Worm (Caenorhabditis elegans) whole organism, L1 larva: Measurements from ENCODE around the gene ZK112.4.

Source experiments
- C34B4.2 ChIP-seq: sonication (generic microtip); optimal IDR thresholded peaks from 2 replicates; lab custom pipeline; 2017; ENCODE audit warnings: mild to moderate bottlenecking, missing genetic modification characterization, missing compliant biosample characterization
- F16B12.6 ChIP-seq: fragments of 150-350 bp; optimal IDR thresholded peaks from 2 replicates; lab custom pipeline; 2014; ENCODE audit warnings: missing biosample characterization, missing genetic modification characterization
- aly-2 ChIP-seq: fragments of 150-350 bp; optimal IDR thresholded peaks from 2 replicates; lab custom pipeline; 2014; ENCODE audit warnings: missing biosample characterization, missing genetic modification characterization
- ama-1 ChIP-seq: fragments of 150-350 bp; optimal IDR thresholded peaks from 2 replicates; lab custom pipeline; 2014
- ceh-63 ChIP-seq: fragments of 200-800 bp; sonication (Bioruptor generic); optimal IDR thresholded peaks from 2 replicates; lab custom pipeline; 2018; ENCODE audit warnings: mild to moderate bottlenecking, missing genetic modification characterization, missing compliant biosample characterization
- ceh-8 ChIP-seq: fragments of 200-800 bp; sonication (Bioruptor generic); optimal IDR thresholded peaks from 2 replicates; lab custom pipeline; 2018; ENCODE audit warnings: mild to moderate bottlenecking, missing genetic modification characterization, moderate library complexity, missing compliant biosample characterization
- ceh-82 ChIP-seq, 3 experiments: fragments of 150-350 bp in 1 of 3; sonication (generic microtip) in 2 of 3; optimal IDR thresholded peaks; 2 replicates each; lab custom pipeline; 2014 to 2017; ENCODE audit warnings: missing biosample characterization in 3 of 3, missing genetic modification characterization in 3 of 3
- dpl-1 ChIP-seq, 3 experiments: fragments of 150-350 bp in 2 of 3; sonication (generic microtip) in 1 of 3; optimal IDR thresholded peaks; 2 replicates each; lab custom pipeline; 2014 to 2017; ENCODE audit warnings: missing biosample characterization in 3 of 3, missing genetic modification characterization in 3 of 3, missing genetic modification reagents in 3 of 3
- dsc-1 ChIP-seq: sonication (generic microtip); optimal IDR thresholded peaks from 2 replicates; lab custom pipeline; 2016; ENCODE audit warnings: mild to moderate bottlenecking, missing genetic modification characterization, missing compliant biosample characterization
- egl-27 ChIP-seq, 2 experiments: fragments of 150-350 bp in 1 of 2; sonication (generic microtip); optimal IDR thresholded peaks; 3 replicates each; lab custom pipeline; 2017 to 2018; ENCODE audit warnings: missing biosample characterization in 2 of 2, missing genetic modification characterization in 2 of 2, missing genetic modification reagents in 2 of 2
- elt-2 ChIP-seq: sonication (generic microtip); optimal IDR thresholded peaks from 2 replicates; lab custom pipeline; 2016; ENCODE audit warnings: missing genetic modification characterization, mild to moderate bottlenecking, inconsistent platforms, missing compliant biosample characterization, missing genetic modification reagents
- ets-5 ChIP-seq: fragments of 200-800 bp; sonication (Bioruptor generic); IDR thresholded peaks from 2 replicates; pipeline ENCODE4 v1.3.6; 2022; ENCODE audit warnings: missing genetic modification characterization, missing compliant biosample characterization
- fkh-8 ChIP-seq: sonication (generic microtip); optimal IDR thresholded peaks from 2 replicates; lab custom pipeline; 2016; ENCODE audit warnings: mild to moderate bottlenecking, missing genetic modification characterization, missing compliant biosample characterization
- fos-1 ChIP-seq: fragments of 150-350 bp; optimal IDR thresholded peaks from 2 replicates; lab custom pipeline; 2014; ENCODE audit warnings: missing biosample characterization, missing genetic modification characterization
- hlh-4 ChIP-seq: sonication (generic microtip); optimal IDR thresholded peaks from 2 replicates; lab custom pipeline; 2016; ENCODE audit warnings: mild to moderate bottlenecking, missing genetic modification characterization, missing compliant biosample characterization
- irx-1 ChIP-seq: sonication (generic microtip); optimal IDR thresholded peaks from 2 replicates; lab custom pipeline; 2016; ENCODE audit warnings: missing genetic modification characterization, missing compliant biosample characterization
- isw-1 ChIP-seq: fragments of 200-800 bp; sonication (Bioruptor generic); IDR thresholded peaks from 2 replicates; pipeline ENCODE4 v1.3.6; 2022; ENCODE audit warnings: missing genetic modification characterization, missing compliant biosample characterization
- jun-1 ChIP-seq: fragments of 150-350 bp; optimal IDR thresholded peaks from 2 replicates; lab custom pipeline; 2014; ENCODE audit warnings: missing biosample characterization, missing genetic modification reagents, missing genetic modification characterization
- lin-13 ChIP-seq: fragments of 150-350 bp; optimal IDR thresholded peaks from 2 replicates; lab custom pipeline; 2014; ENCODE audit warnings: missing biosample characterization, missing genetic modification reagents, missing genetic modification characterization
- lin-14 ChIP-seq: fragments of 200-800 bp; sonication (Bioruptor generic); optimal IDR thresholded peaks from 2 replicates; lab custom pipeline; 2018; ENCODE audit warnings: mild to moderate bottlenecking, missing genetic modification characterization, moderate library complexity, missing compliant biosample characterization
- lin-35 ChIP-seq, 2 experiments: fragments of 150-350 bp; optimal IDR thresholded peaks; 2 replicates each; lab custom pipeline; 2014; ENCODE audit warnings: missing biosample characterization in 2 of 2, missing genetic modification characterization in 2 of 2, missing genetic modification reagents in 2 of 2
- mdl-1 ChIP-seq, 2 experiments: fragments of 150-350 bp; optimal IDR thresholded peaks; 2 replicates each; lab custom pipeline; 2014 to 2017; ENCODE audit warnings: missing biosample characterization in 2 of 2, missing genetic modification characterization in 2 of 2, inconsistent platforms in 1 of 2
- mef-2 ChIP-seq: fragments of 150-350 bp; optimal IDR thresholded peaks from 2 replicates; lab custom pipeline; 2014; ENCODE audit warnings: missing biosample characterization, missing genetic modification characterization
- nhr-11 ChIP-seq: fragments of 150-350 bp; optimal IDR thresholded peaks from 2 replicates; lab custom pipeline; 2014; ENCODE audit warnings: missing biosample characterization, missing genetic modification characterization
- nhr-20 ChIP-seq: sonication (generic microtip); optimal IDR thresholded peaks from 2 replicates; lab custom pipeline; 2016; ENCODE audit warnings: mild to moderate bottlenecking, missing genetic modification characterization, missing compliant biosample characterization
- nhr-28 ChIP-seq: fragments of 150-350 bp; optimal IDR thresholded peaks from 2 replicates; lab custom pipeline; 2014; ENCODE audit warnings: missing biosample characterization, missing genetic modification characterization
- nhr-71 ChIP-seq: sonication (generic microtip); optimal IDR thresholded peaks from 2 replicates; lab custom pipeline; 2016; ENCODE audit warnings: mild to moderate bottlenecking, missing genetic modification characterization, moderate library complexity, missing compliant biosample characterization
- nhr-85 ChIP-seq: sonication (generic microtip); peaks from one replicate; lab custom pipeline; 2016; ENCODE audit warnings: missing genetic modification characterization, inconsistent platforms, missing compliant biosample characterization
- rnt-1 ChIP-seq: sonication (generic microtip); optimal IDR thresholded peaks from 2 replicates; lab custom pipeline; 2016; ENCODE audit warnings: mild to moderate bottlenecking, missing genetic modification characterization, moderate library complexity, missing compliant biosample characterization
- sup-37 ChIP-seq: fragments of 200-800 bp; sonication (Bioruptor generic); optimal IDR thresholded peaks from 2 replicates; lab custom pipeline; 2018; ENCODE audit warnings: mild to moderate bottlenecking, missing genetic modification characterization, missing compliant biosample characterization
- swsn-7 ChIP-seq: sonication (generic microtip); optimal IDR thresholded peaks from 2 replicates; lab custom pipeline; 2016; ENCODE audit warnings: missing genetic modification characterization, missing compliant biosample characterization
- tbx-2 ChIP-seq: sonication (generic microtip); optimal IDR thresholded peaks from 2 replicates; lab custom pipeline; 2016; ENCODE audit warnings: missing genetic modification characterization, missing compliant biosample characterization
- unc-62 ChIP-seq: fragments of 150-350 bp; optimal IDR thresholded peaks from 2 replicates; lab custom pipeline; 2014; ENCODE audit warnings: missing biosample characterization, missing genetic modification reagents, missing genetic modification characterization
- unc-86 ChIP-seq: sonication (generic microtip); optimal IDR thresholded peaks from 2 replicates; lab custom pipeline; 2016; ENCODE audit warnings: missing genetic modification characterization, missing compliant biosample characterization
- unc-98 ChIP-seq: fragments of 200-800 bp; sonication (Bioruptor generic); IDR thresholded peaks from 2 replicates; pipeline ENCODE4 v1.3.6; 2022; ENCODE audit warnings: missing genetic modification characterization, missing compliant biosample characterization
- vab-15 ChIP-seq: sonication (generic microtip); optimal IDR thresholded peaks from 2 replicates; lab custom pipeline; 2017; ENCODE audit warnings: missing genotype, mild to moderate bottlenecking, missing genetic modification characterization, missing compliant biosample characterization
- xbp-1 ChIP-seq: sonication (generic microtip); optimal IDR thresholded peaks from 2 replicates; lab custom pipeline; 2016; ENCODE audit warnings: missing genetic modification characterization, missing compliant biosample characterization
- ztf-11 ChIP-seq, 2 experiments: sonication (generic microtip); optimal IDR thresholded peaks; 2 replicates each; lab custom pipeline; 2016 to 2017; ENCODE audit warnings: missing genetic modification characterization in 2 of 2, missing biosample characterization in 1 of 2, missing compliant biosample characterization in 1 of 2
- ztf-4 ChIP-seq: fragments of 150-350 bp; optimal IDR thresholded peaks from 2 replicates; lab custom pipeline; 2014; ENCODE audit warnings: missing biosample characterization, missing genetic modification characterization

Gene ZK112.4

DNA sequence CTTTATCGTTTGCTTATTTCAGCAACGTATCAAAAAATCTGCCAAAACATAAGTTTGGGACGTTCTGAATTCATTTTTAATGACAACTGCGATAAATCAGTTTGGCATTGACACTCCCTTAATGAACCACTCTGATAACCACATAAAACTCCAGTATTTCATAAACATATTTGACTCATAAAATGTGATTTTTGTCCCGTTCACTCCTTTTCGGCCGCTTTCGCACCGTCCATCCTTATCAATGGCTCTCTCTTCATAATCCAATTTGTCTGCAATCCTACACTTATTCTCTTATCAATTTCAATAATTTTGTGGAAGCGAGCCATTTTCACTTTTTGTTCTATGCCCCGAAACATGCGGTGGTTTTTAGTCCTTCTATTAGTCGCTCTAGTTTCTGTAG, 28.8 kb upstream of the ZK112.4 start, which contains the start of gene pcp-1:
Gene pcp-1, plus strand, starts transcription at position 342 of the 400 bp plus-strand sequence.
- no peak for TF ChIP-seq dsc-1 (tag; lab: Kevin White, UChicago)
- TF ChIP-seq F16B12.6 (tag; lab: Kevin White, UChicago): no peak
- no peak for TF ChIP-seq sup-37 (GFP tag; lab: Kevin White, UChicago)
- no peak for TF ChIP-seq fos-1 (tag; lab: Kevin White, UChicago)
- TF ChIP-seq nhr-20: peak; percentile 9
- no peak for TF ChIP-seq xbp-1 (tag; lab: Kevin White, UChicago)
- peak; percentile 42 for TF ChIP-seq lin-14 (GFP tag; lab: Kevin White, UChicago)
- TF ChIP-seq nhr-85 (tag; lab: Kevin White, UChicago): no peak
- TF ChIP-seq elt-2 (tag; lab: Kevin White, UChicago): peak; percentile 97
- peak in 1 of 2 experiments; percentile 42 for TF ChIP-seq lin-35 (GFP tag; optimal IDR thresholded peaks at IDR 0.05; lab: Kevin White, UChicago)
- no peak for TF ChIP-seq fkh-8

DNA sequence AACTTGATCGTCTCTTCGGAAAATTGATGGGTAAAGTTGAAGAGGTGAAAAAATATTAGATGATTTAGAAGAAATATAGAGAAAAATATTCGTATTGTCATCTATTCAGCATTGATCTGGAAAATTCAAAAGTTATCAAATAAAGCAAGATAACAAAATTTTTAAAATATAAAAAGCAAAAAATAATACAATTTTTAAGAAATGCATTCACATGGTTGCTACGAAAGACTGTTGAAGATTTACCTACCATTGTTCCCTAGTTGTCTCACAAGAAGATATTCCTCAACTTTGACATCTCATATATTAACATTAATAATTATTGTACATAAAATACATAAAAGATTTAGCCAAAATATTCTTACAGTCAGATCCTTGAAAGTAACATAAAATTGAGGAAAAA, 24.5 kb upstream of the ZK112.4 start, which contains the start of gene cdh-3:
Gene cdh-3, minus strand, starts transcription at position 101 of the 400 bp plus-strand sequence.
- TF ChIP-seq irx-1 (tag; lab: Kevin White, UChicago): no peak
- no peak for TF ChIP-seq vab-15 (tag; lab: Kevin White, UChicago)
- TF ChIP-seq fos-1 (tag; lab: Kevin White, UChicago): no peak
- no peak for TF ChIP-seq lin-13 (GFP tag; lab: Kevin White, UChicago)
- TF ChIP-seq ceh-8: no peak
- no peak for TF ChIP-seq ztf-11 (tag; optimal IDR thresholded peaks at IDR 0.05; lab: Kevin White, UChicago)
- TF ChIP-seq xbp-1 (tag; lab: Kevin White, UChicago): no peak
- no peak for TF ChIP-seq lin-35 (GFP tag; optimal IDR thresholded peaks at IDR 0.05; lab: Kevin White, UChicago)
- TF ChIP-seq unc-62 (GFP tag; lab: Kevin White, UChicago): no peak
- no peak for TF ChIP-seq tbx-2
- TF ChIP-seq hlh-4 (tag; lab: Kevin White, UChicago): no peak
- TF ChIP-seq dpl-1 (GFP tag; optimal IDR thresholded peaks at IDR 0.05; lab: Kevin White, UChicago): no peak
- no peak for TF ChIP-seq egl-27 (tag; optimal IDR thresholded peaks at IDR 0.05; lab: Kevin White, UChicago)
- TF ChIP-seq mef-2: no peak
- TF ChIP-seq nhr-71 (tag; lab: Kevin White, UChicago): no peak
- no peak for TF ChIP-seq unc-98 (GFP tag; lab: Robert Waterston, UW)
- TF ChIP-seq ama-1 (lab: Kevin White, UChicago): no peak

DNA sequence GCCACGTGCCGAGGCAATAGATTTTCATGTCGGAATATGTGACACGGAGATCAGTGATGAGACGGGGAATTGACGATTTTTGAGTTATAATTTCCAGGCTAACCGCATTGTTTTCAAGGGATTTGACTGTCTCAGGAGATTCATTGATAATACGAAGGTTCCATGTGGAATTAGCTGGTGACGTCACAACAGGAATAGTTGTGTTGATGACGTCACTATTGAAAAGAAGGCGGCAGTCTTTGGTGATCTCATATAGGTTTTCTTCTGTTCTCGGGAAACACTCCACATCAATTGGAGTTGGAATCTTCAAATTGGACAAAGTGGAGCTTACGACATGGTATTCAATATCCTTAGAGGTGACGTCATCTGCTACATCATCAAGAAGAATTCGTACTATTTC, 13.4 kb upstream of the ZK112.4 start:
- TF ChIP-seq rnt-1 (tag; lab: Kevin White, UChicago) (no peak), unc-62 (GFP tag; lab: Kevin White, UChicago) (no peak), swsn-7 (tag; lab: Kevin White, UChicago) (no peak), dpl-1 (GFP tag; optimal IDR thresholded peaks at IDR 0.05; lab: Kevin White, UChicago) (no peak), nhr-20 (no peak), ztf-4 (no peak), jun-1 (tag; lab: Kevin White, UChicago) (no peak), ets-5 (GFP tag; lab: Robert Waterston, UW) (no peak), lin-35 (GFP tag; optimal IDR thresholded peaks at IDR 0.05; lab: Kevin White, UChicago) (no peak), ceh-82 (tag; optimal IDR thresholded peaks at IDR 0.05; lab: Kevin White, UChicago) (no peak), lin-13 (GFP tag; lab: Kevin White, UChicago) (no peak), mdl-1 (tag; optimal IDR thresholded peaks at IDR 0.05; lab: Kevin White, UChicago) (no peak), unc-86 (tag; lab: Kevin White, UChicago) (no peak), egl-27 (tag; optimal IDR thresholded peaks at IDR 0.05; lab: Kevin White, UChicago) (no peak), C34B4.2 (tag; lab: Kevin White, UChicago) (no peak)

DNA sequence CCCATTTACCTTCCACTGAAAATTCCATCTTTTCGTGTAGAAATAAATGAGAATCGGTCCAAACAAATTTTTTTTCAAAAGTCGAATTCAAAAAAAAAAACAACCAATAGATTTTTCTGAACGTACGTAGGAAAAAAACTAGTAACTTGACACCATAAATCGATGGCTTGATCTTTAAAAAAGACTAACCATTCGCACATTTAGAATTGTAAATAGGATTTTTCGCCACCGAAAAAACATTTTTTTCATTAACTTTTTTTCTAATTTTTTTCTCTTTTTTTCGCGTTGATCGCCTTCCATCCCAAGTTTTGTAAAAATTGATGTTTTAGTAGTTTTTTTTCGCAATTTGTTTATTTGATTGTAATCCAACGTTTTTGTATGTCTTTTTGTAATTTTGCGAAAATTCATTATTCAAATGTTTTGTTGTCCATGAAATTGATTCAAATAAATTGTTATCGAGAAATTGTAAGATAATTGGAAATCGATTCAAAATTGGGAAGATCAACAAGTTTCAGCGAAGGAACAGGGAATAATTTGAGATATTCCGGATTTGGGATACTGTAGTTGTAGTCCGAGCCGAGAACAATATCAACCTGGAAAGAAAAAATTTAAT, 7.9 kb upstream of the ZK112.4 start:
- no peak for TF ChIP-seq isw-1
- no peak for TF ChIP-seq nhr-20
- TF ChIP-seq aly-2 (tag; lab: Kevin White, UChicago): peak; percentile 40
- no peak for TF ChIP-seq nhr-28
- TF ChIP-seq ceh-63: no peak
- peak; percentile 40 for TF ChIP-seq ztf-4
- TF ChIP-seq nhr-11 (tag; lab: Kevin White, UChicago): no peak
- peak; percentile 65 for TF ChIP-seq nhr-85 (tag; lab: Kevin White, UChicago)
